Worm (Caenorhabditis elegans) whole organism, late embryonic: ENCODE results near the gene ttr-42.

Experiments used
- ceh-22 ChIP-seq: sonication (generic microtip); optimal IDR thresholded peaks from 2 replicates; lab custom pipeline; 2017; ENCODE audit warnings: missing biosample characterization, missing genetic modification characterization
- lin-11 ChIP-seq: fragments of 200-800 bp; sonication (Bioruptor generic); optimal IDR thresholded peaks from 2 replicates; lab custom pipeline; 2018; ENCODE audit warnings: mild to moderate bottlenecking, missing genetic modification characterization, missing compliant biosample characterization
- mec-3 ChIP-seq: sonication (generic microtip); optimal IDR thresholded peaks from 2 replicates; lab custom pipeline; 2016; ENCODE audit warnings: borderline replicate concordance, missing genetic modification characterization, missing compliant biosample characterization
- pqm-1 ChIP-seq: sonication (generic microtip); optimal IDR thresholded peaks from 2 replicates; lab custom pipeline; 2016; ENCODE audit warnings: missing genetic modification characterization, missing compliant biosample characterization
- tbx-7 ChIP-seq: sonication (generic microtip); optimal IDR thresholded peaks from 2 replicates; lab custom pipeline; 2016; ENCODE audit warnings: missing genotype, missing genetic modification characterization, missing compliant biosample characterization

ce11 chrX:2592670-2593280 lies 15.2 kb downstream of the ttr-42 start:
- TF ChIP-seq tbx-7 (tag; lab: Kevin White, UChicago): no peak
- no peak for TF ChIP-seq ceh-22 (tag; lab: Kevin White, UChicago)
- TF ChIP-seq lin-11 (tag; lab: Kevin White, UChicago): no peak
- TF ChIP-seq mec-3 (tag; lab: Kevin White, UChicago): no peak
- TF ChIP-seq pqm-1 (tag; lab: Kevin White, UChicago): no peak
